Fruit fly (Drosophila melanogaster) whole organism, embryonic: ENCODE results near the gene GABPI.

Experiments used
- Aef1 ChIP-seq: fragments of 200-800 bp; sonication (Bioruptor generic); IDR thresholded peaks from 3 replicates; pipeline ENCODE4 v1.3.6; 2022; ENCODE audit warnings: missing biosample characterization, missing genetic modification characterization
- Atf6 ChIP-seq: fragments of 200-800 bp; sonication (Bioruptor generic); IDR thresholded peaks from 2 replicates; pipeline ENCODE4 v1.3.6; 2022; ENCODE audit warnings: missing biosample characterization, missing genetic modification characterization
- CG10274 ChIP-seq: fragments of 200-800 bp; sonication (Bioruptor generic); optimal IDR thresholded peaks from 3 replicates; lab custom pipeline; 2017; ENCODE audit warnings: missing biosample characterization, mild to moderate bottlenecking, missing genetic modification characterization
- CG10462 ChIP-seq: fragments of 200-800 bp; sonication (Bioruptor generic); optimal IDR thresholded peaks from 2 replicates; lab custom pipeline; 2016; ENCODE audit warnings: missing biosample characterization, missing genetic modification characterization
- CG11696 ChIP-seq: fragments of 200-800 bp; sonication (Bioruptor generic); IDR thresholded peaks from 2 replicates; pipeline ENCODE4 v1.3.6; 2022; ENCODE audit warnings: missing biosample characterization, missing genetic modification characterization
- CG13123 ChIP-seq: fragments of 200-800 bp; sonication (Bioruptor generic); optimal IDR thresholded peaks from 2 replicates; lab custom pipeline; 2016; ENCODE audit warnings: missing biosample characterization, missing genetic modification characterization
- CG13894 ChIP-seq: fragments of 200-800 bp; sonication (Bioruptor generic); optimal IDR thresholded peaks from 3 replicates; lab custom pipeline; 2018; ENCODE audit warnings: missing biosample characterization, mild to moderate bottlenecking, missing genetic modification characterization, moderate library complexity
- CG15011 ChIP-seq: fragments of 200-800 bp; sonication (Bioruptor generic); optimal IDR thresholded peaks from 3 replicates; lab custom pipeline; 2018; ENCODE audit warnings: missing biosample characterization, mild to moderate bottlenecking, missing genetic modification characterization
- CG15514 ChIP-seq: fragments of 200-800 bp; sonication (Bioruptor generic); optimal IDR thresholded peaks from 3 replicates; lab custom pipeline; 2017; ENCODE audit warnings: missing biosample characterization, missing genetic modification characterization, mild to moderate bottlenecking, moderate library complexity, missing genetic modification reagents
- CG16815 ChIP-seq: fragments of 200-800 bp; sonication (Bioruptor generic); optimal IDR thresholded peaks from 3 replicates; lab custom pipeline; 2017; ENCODE audit warnings: missing biosample characterization, mild to moderate bottlenecking, missing genetic modification characterization
- CG17612 ChIP-seq: fragments of 200-800 bp; sonication (Bioruptor generic); IDR thresholded peaks from 2 replicates; pipeline ENCODE4 v1.3.6; 2022; ENCODE audit warnings: missing biosample characterization, missing genetic modification characterization
- CG17829 ChIP-seq: fragments of 200-800 bp; optimal IDR thresholded peaks from 2 replicates; lab custom pipeline; 2019; ENCODE audit warnings: missing biosample characterization, mild to moderate bottlenecking, missing genetic modification characterization, moderate library complexity
- CG2120 ChIP-seq: fragments of 200-800 bp; sonication (Bioruptor generic); optimal IDR thresholded peaks from 3 replicates; lab custom pipeline; 2016; ENCODE audit warnings: missing biosample characterization, missing genetic modification characterization
- CG32532 ChIP-seq: fragments of 200-800 bp; sonication (Bioruptor generic); IDR thresholded peaks from 2 replicates; pipeline ENCODE4 v1.3.6; 2022; ENCODE audit warnings: missing biosample characterization, missing genetic modification characterization
- CG3281 ChIP-seq: fragments of 200-800 bp; sonication (Bioruptor generic); optimal IDR thresholded peaks from 3 replicates; lab custom pipeline; 2017; ENCODE audit warnings: missing biosample characterization, mild to moderate bottlenecking, missing genetic modification characterization
- CG34224 ChIP-seq: fragments of 200-800 bp; sonication (Bioruptor generic); IDR thresholded peaks from 3 replicates; pipeline ENCODE4 v1.3.6; 2022; ENCODE audit warnings: missing biosample characterization, missing genetic modification characterization; ENCODE audit not compliant: partially characterized antibody
- CG34422 ChIP-seq: fragments of 200-800 bp; sonication (Bioruptor generic); IDR thresholded peaks from 3 replicates; pipeline ENCODE4 v1.3.6; 2022; ENCODE audit warnings: missing biosample characterization, missing genetic modification characterization
- CG4360 ChIP-seq: fragments of 200-800 bp; sonication (Bioruptor generic); IDR thresholded peaks from 2 replicates; pipeline ENCODE4 v1.3.6; 2022; ENCODE audit warnings: missing biosample characterization, missing genetic modification characterization
- CG6175 ChIP-seq: fragments of 200-800 bp; sonication (Bioruptor generic); IDR thresholded peaks from 3 replicates; pipeline ENCODE4 v1.3.6; 2022; ENCODE audit warnings: missing biosample characterization, missing genetic modification characterization
- CG6791 ChIP-seq: fragments of 200-800 bp; sonication (Bioruptor generic); IDR thresholded peaks from 3 replicates; pipeline ENCODE4 v1.3.6; 2022; ENCODE audit warnings: missing biosample characterization, missing genetic modification characterization; ENCODE audit not compliant: partially characterized antibody
- CG7271 ChIP-seq: fragments of 200-800 bp; sonication (Bioruptor generic); optimal IDR thresholded peaks from 2 replicates; lab custom pipeline; 2018; ENCODE audit warnings: missing biosample characterization, mild to moderate bottlenecking, missing genetic modification characterization, moderate library complexity
- CG7556 ChIP-seq: fragments of 200-800 bp; sonication (Bioruptor generic); optimal IDR thresholded peaks from 2 replicates; lab custom pipeline; 2017; ENCODE audit warnings: missing biosample characterization, mild to moderate bottlenecking, missing genetic modification characterization
- CG9215 ChIP-seq: fragments of 200-800 bp; sonication (Bioruptor generic); IDR thresholded peaks from 2 replicates; pipeline ENCODE4 v1.3.6; 2022; ENCODE audit warnings: missing biosample characterization, missing genetic modification characterization
- Camta ChIP-seq: fragments of 200-800 bp; sonication (Bioruptor generic); optimal IDR thresholded peaks from 2 replicates; lab custom pipeline; 2016; ENCODE audit warnings: missing biosample characterization, missing genetic modification characterization
- Chrac-16 ChIP-seq: fragments of 200-800 bp; sonication (Bioruptor generic); optimal IDR thresholded peaks from 3 replicates; lab custom pipeline; 2016; ENCODE audit warnings: missing biosample characterization, missing genetic modification characterization
- Dfd ChIP-seq, 2 experiments: fragments of >200 bp; optimal IDR thresholded peaks; 2 replicates each; lab custom pipeline; 2017; ENCODE audit warnings: missing biosample characterization in 2 of 2, missing genetic modification characterization in 2 of 2
- Dp ChIP-seq: fragments of 200-800 bp; sonication (Bioruptor generic); optimal IDR thresholded peaks from 2 replicates; lab custom pipeline; 2018; ENCODE audit warnings: missing biosample characterization, mild to moderate bottlenecking, missing genetic modification characterization, moderate library complexity
- Fer2 ChIP-seq: fragments of 200-800 bp; sonication (Bioruptor generic); optimal IDR thresholded peaks from 2 replicates; lab custom pipeline; 2018; ENCODE audit warnings: missing biosample characterization, mild to moderate bottlenecking, missing genetic modification characterization, moderate library complexity
- HmgZ ChIP-seq: fragments of 200-800 bp; sonication (Bioruptor generic); optimal IDR thresholded peaks from 2 replicates; lab custom pipeline; 2018; ENCODE audit warnings: missing biosample characterization, mild to moderate bottlenecking, missing genetic modification characterization
- MBD-R2 ChIP-seq: fragments of 200-800 bp; sonication (Bioruptor generic); IDR thresholded peaks from 2 replicates; pipeline ENCODE4 v1.3.6; 2022; ENCODE audit warnings: missing biosample characterization, missing genetic modification characterization
- Max ChIP-seq: fragments of 200-800 bp; sonication (Bioruptor generic); optimal IDR thresholded peaks from 2 replicates; lab custom pipeline; 2016; ENCODE audit warnings: missing biosample characterization, mild to moderate bottlenecking, missing genetic modification characterization
- Meics ChIP-seq: fragments of 200-800 bp; sonication (Bioruptor generic); optimal IDR thresholded peaks from 2 replicates; lab custom pipeline; 2017; ENCODE audit warnings: missing biosample characterization, mild to moderate bottlenecking, missing genetic modification characterization
- Myb ChIP-seq: fragments of 200-800 bp; sonication (Bioruptor generic); optimal IDR thresholded peaks from 2 replicates; lab custom pipeline; 2016; ENCODE audit warnings: missing biosample characterization, missing genetic modification characterization
- bcd ChIP-seq: fragments of 200-800 bp; sonication (Bioruptor generic); optimal IDR thresholded peaks from 2 replicates; lab custom pipeline; 2017; ENCODE audit warnings: missing biosample characterization, mild to moderate bottlenecking, missing genetic modification characterization
- caup ChIP-seq: fragments of 200-800 bp; sonication (Bioruptor generic); optimal IDR thresholded peaks from 3 replicates; lab custom pipeline; 2017; ENCODE audit warnings: missing biosample characterization, mild to moderate bottlenecking, missing genetic modification characterization, moderate library complexity; ENCODE audit not compliant: severe bottlenecking
- chinmo ChIP-seq: fragments of 200-800 bp; sonication (Bioruptor generic); IDR thresholded peaks from 4 replicates; pipeline ENCODE4 v1.3.6; 2022; ENCODE audit warnings: missing biosample characterization, missing genetic modification characterization; ENCODE audit not compliant: partially characterized antibody
- cwo ChIP-seq: fragments of 200-800 bp; sonication (Bioruptor generic); optimal IDR thresholded peaks from 3 replicates; lab custom pipeline; 2017; ENCODE audit warnings: missing biosample characterization, missing genetic modification characterization, mild to moderate bottlenecking, moderate library complexity, missing genetic modification reagents
- ewg ChIP-seq: fragments of 200-800 bp; sonication (Bioruptor generic); optimal IDR thresholded peaks from 3 replicates; lab custom pipeline; 2017; ENCODE audit warnings: mild to moderate bottlenecking, missing biosample characterization, missing genetic modification reagents, missing genetic modification characterization
- her ChIP-seq: fragments of 200-800 bp; sonication (Bioruptor generic); optimal IDR thresholded peaks from 2 replicates; lab custom pipeline; 2016; ENCODE audit warnings: missing biosample characterization, missing genetic modification characterization
- lilli ChIP-seq: fragments of 200-800 bp; sonication (Bioruptor generic); optimal IDR thresholded peaks from 3 replicates; lab custom pipeline; 2016; ENCODE audit warnings: missing biosample characterization, missing genetic modification characterization
- nerfin-2 ChIP-seq: fragments of 200-800 bp; sonication (Bioruptor generic); IDR thresholded peaks from 2 replicates; pipeline ENCODE4 v1.3.6; 2022; ENCODE audit warnings: missing biosample characterization, missing genetic modification characterization; ENCODE audit not compliant: partially characterized antibody
- oc ChIP-seq: fragments of 200-800 bp; sonication (Bioruptor generic); optimal IDR thresholded peaks from 2 replicates; lab custom pipeline; 2018; ENCODE audit warnings: missing biosample characterization, mild to moderate bottlenecking, missing genetic modification characterization, moderate library complexity
- p53 ChIP-seq: fragments of 200-800 bp; sonication (Bioruptor generic); optimal IDR thresholded peaks from 2 replicates; lab custom pipeline; 2016; ENCODE audit warnings: missing biosample characterization, missing genetic modification characterization
- prd ChIP-seq, 3 experiments: fragments of >200 bp in 2 of 3; fragments of 200-800 bp in 1 of 3; sonication (Bioruptor generic) in 1 of 3; optimal IDR thresholded peaks in 2 of 3; IDR thresholded peaks in 1 of 3; 2 replicates in 2 of 3; 3 replicates in 1 of 3; pipeline versions ENCODE4 v1.3.6 to Lab custom; 2017 to 2022; ENCODE audit warnings: missing biosample characterization in 1 of 3, missing genetic modification characterization in 1 of 3
- scrt ChIP-seq: fragments of 200-800 bp; sonication (Bioruptor generic); optimal IDR thresholded peaks from 2 replicates; lab custom pipeline; 2018; ENCODE audit warnings: missing biosample characterization, mild to moderate bottlenecking, missing genetic modification characterization, moderate library complexity
- unpg ChIP-seq: fragments of 200-800 bp; sonication (Bioruptor generic); optimal IDR thresholded peaks from 3 replicates; lab custom pipeline; 2018; ENCODE audit warnings: missing biosample characterization, mild to moderate bottlenecking, missing genetic modification characterization, moderate library complexity
- vvl ChIP-seq: fragments of 200-800 bp; sonication (Bioruptor generic); IDR thresholded peaks from 2 replicates; pipeline ENCODE4 v1.3.6; 2022; ENCODE audit warnings: missing biosample characterization, missing genetic modification characterization

GABPI gene

dm6 chr2L:3058772-3059623 lies 28.7 kb downstream of the GABPI start (continued):
- no peak for TF ChIP-seq Chrac-16 (GFP tag; lab: Kevin White, UChicago)
- peak; percentile 7; the same call in 1 of the 2 replicates for TF ChIP-seq MBD-R2 (GFP tag; lab: Robert Waterston, UW)
- TF ChIP-seq CG10274, result no peak
- TF ChIP-seq CG32532 (GFP tag; lab: Robert Waterston, UW), result peak; percentile 48; the same call in 1 of the 2 replicates
- no peak for TF ChIP-seq nerfin-2 (GFP tag; lab: Robert Waterston, UW)
- TF ChIP-seq CG2120 (GFP tag; lab: Kevin White, UChicago), result peak; percentile 85
- TF ChIP-seq her (GFP tag; lab: Kevin White, UChicago), result no peak
- TF ChIP-seq Aef1, result peak; percentile 46; the same call in 2 of the 3 replicates
- no peak for TF ChIP-seq CG15011
- no peak for TF ChIP-seq prd (optimal IDR thresholded peaks at IDR 0.05; lab: Kevin White, UChicago)
- TF ChIP-seq prd (GFP tag; IDR thresholded peaks at IDR 0.05; lab: Robert Waterston, UW), result peak; percentile 45; the same call in 2 of the 3 replicates
- no peak for TF ChIP-seq scrt
- TF ChIP-seq HmgZ (tag; lab: Kevin White, UChicago), result peak; percentile 14
- TF ChIP-seq CG17612 (GFP tag; lab: Robert Waterston, UW), result no peak
- TF ChIP-seq CG7271 (tag; lab: Kevin White, UChicago), result no peak
- TF ChIP-seq bcd (GFP tag; lab: Kevin White, UChicago), result peak; percentile 21
- TF ChIP-seq CG7556 (GFP tag; lab: Kevin White, UChicago), result peak; percentile 40
- TF ChIP-seq oc, result no peak
- TF ChIP-seq p53, result no peak
- peak; percentile 87 for TF ChIP-seq CG6175 (GFP tag; lab: Robert Waterston, UW)
- no peak for TF ChIP-seq CG4360
- TF ChIP-seq lilli, result peak; percentile 64
- TF ChIP-seq Fer2 (tag; lab: Kevin White, UChicago), result no peak
- TF ChIP-seq CG17829 (tag; lab: Kevin White, UChicago), result no peak
- TF ChIP-seq Myb, result peak; percentile 61
- peak; percentile 6 for TF ChIP-seq caup (GFP tag; lab: Kevin White, UChicago)
- no peak for TF ChIP-seq CG13123 (GFP tag; lab: Kevin White, UChicago)
- peak; percentile 22 for TF ChIP-seq Camta (GFP tag; lab: Kevin White, UChicago)
- peak; percentile 30; the same call in 1 of the 3 replicates for TF ChIP-seq CG34422 (GFP tag; lab: Robert Waterston, UW)
- peak; percentile 44 for TF ChIP-seq CG3281 (GFP tag; lab: Kevin White, UChicago)
- 0 out of 2 replicates have a peak, but pooled peaks have one; percentile 36 for TF ChIP-seq CG11696 (GFP tag; lab: Robert Waterston, UW)
- peak; percentile 34; the same call in 1 of the 2 replicates for TF ChIP-seq vvl (GFP tag; lab: Robert Waterston, UW)
- peak; percentile 20 for TF ChIP-seq CG16815
- TF ChIP-seq Meics (GFP tag; lab: Kevin White, UChicago), result peak; percentile 61
- TF ChIP-seq CG9215 (GFP tag; lab: Robert Waterston, UW), result peak; percentile 44
- TF ChIP-seq CG15514 (GFP tag; lab: Kevin White, UChicago), result peak; percentile 21
- TF ChIP-seq CG34224 (GFP tag; lab: Robert Waterston, UW), result no peak
- TF ChIP-seq chinmo (GFP tag; lab: Robert Waterston, UW), result peak; percentile 80; the same call in 2 of the 4 replicates
- TF ChIP-seq cwo (GFP tag; lab: Kevin White, UChicago), result peak; percentile 39
- no peak for TF ChIP-seq unpg (GFP tag; lab: Kevin White, UChicago)
- TF ChIP-seq CG10462, result no peak
- peak; percentile 21 for TF ChIP-seq Dp (GFP tag; lab: Kevin White, UChicago)
- no peak for TF ChIP-seq CG6791 (GFP tag; lab: Robert Waterston, UW)
- TF ChIP-seq Dfd (GFP tag; optimal IDR thresholded peaks at IDR 0.05; lab: Kevin White, UChicago), result no peak
- no peak for TF ChIP-seq Max (GFP tag; lab: Kevin White, UChicago)
- peak; percentile 62 for TF ChIP-seq Atf6 (GFP tag; lab: Robert Waterston, UW)
- TF ChIP-seq CG13894, result peak; percentile 96
- TF ChIP-seq ewg, result peak; percentile 86
